Worm (Caenorhabditis elegans) whole organism, late embryonic: Measurements from ENCODE around the gene C45G9.9.

Source experiments
- C08G9.2 ChIP-seq: sonication (generic microtip); optimal IDR thresholded peaks from 2 replicates; lab custom pipeline; 2016; ENCODE audit warnings: mild to moderate bottlenecking, missing genetic modification characterization, moderate library complexity, missing compliant biosample characterization
- C38D4.7 ChIP-seq: fragments of 200-800 bp; sonication (Bioruptor generic); optimal IDR thresholded peaks from 2 replicates; lab custom pipeline; 2018; ENCODE audit warnings: mild to moderate bottlenecking, missing genetic modification characterization, moderate library complexity, missing compliant biosample characterization
- F13H6.1 ChIP-seq: sonication (generic microtip); optimal IDR thresholded peaks from 2 replicates; lab custom pipeline; 2016; ENCODE audit warnings: missing genetic modification characterization, missing compliant biosample characterization
- K09A11.1 ChIP-seq: sonication (generic microtip); optimal IDR thresholded peaks from 2 replicates; lab custom pipeline; 2017; ENCODE audit warnings: antibody characterized with exemption, mild to moderate bottlenecking, missing genetic modification characterization, missing compliant biosample characterization; ENCODE audit not compliant: insufficient read depth
- ahr-1 ChIP-seq: sonication (generic microtip); optimal IDR thresholded peaks from 2 replicates; lab custom pipeline; 2016; ENCODE audit warnings: missing genetic modification characterization, missing compliant biosample characterization
- ceh-14 ChIP-seq: sonication (generic microtip); optimal IDR thresholded peaks from 2 replicates; lab custom pipeline; 2016; ENCODE audit warnings: missing genotype, missing genetic modification characterization, missing compliant biosample characterization
- ceh-18 ChIP-seq: sonication (generic microtip); optimal IDR thresholded peaks from 2 replicates; lab custom pipeline; 2016; ENCODE audit warnings: missing genetic modification characterization, missing compliant biosample characterization
- ceh-19 ChIP-seq: fragments of 200-800 bp; sonication (Bioruptor generic); optimal IDR thresholded peaks from 2 replicates; lab custom pipeline; 2018; ENCODE audit warnings: mild to moderate bottlenecking, missing genetic modification characterization, missing compliant biosample characterization
- ceh-2 ChIP-seq: sonication (generic microtip); optimal IDR thresholded peaks from 2 replicates; lab custom pipeline; 2016; ENCODE audit warnings: missing genotype, missing genetic modification characterization, missing compliant biosample characterization
- ceh-24 ChIP-seq: sonication (generic microtip); optimal IDR thresholded peaks from 2 replicates; lab custom pipeline; 2016; ENCODE audit warnings: mild to moderate bottlenecking, missing genetic modification characterization, missing compliant biosample characterization
- ceh-34 ChIP-seq: sonication (generic microtip); optimal IDR thresholded peaks from 2 replicates; lab custom pipeline; 2016; ENCODE audit warnings: mild to moderate bottlenecking, missing genetic modification characterization, missing compliant biosample characterization
- ceh-45 ChIP-seq: fragments of 200-800 bp; sonication (Bioruptor generic); IDR thresholded peaks from 2 replicates; pipeline ENCODE4 v1.3.6; 2022; ENCODE audit warnings: missing genetic modification reagents, missing genetic modification characterization, missing compliant biosample characterization
- ceh-6 ChIP-seq: fragments of 200-800 bp; sonication (Bioruptor generic); optimal IDR thresholded peaks from 2 replicates; lab custom pipeline; 2018; ENCODE audit warnings: mild to moderate bottlenecking, missing genetic modification characterization, missing compliant biosample characterization
- ceh-9 ChIP-seq: sonication (generic microtip); optimal IDR thresholded peaks from 2 replicates; lab custom pipeline; 2016; ENCODE audit warnings: mild to moderate bottlenecking, missing genetic modification characterization, inconsistent platforms, missing compliant biosample characterization
- dmd-4 ChIP-seq: sonication (generic microtip); optimal IDR thresholded peaks from 2 replicates; lab custom pipeline; 2016; ENCODE audit warnings: borderline replicate concordance, missing genetic modification characterization, missing compliant biosample characterization
- elt-4 ChIP-seq: sonication (generic microtip); optimal IDR thresholded peaks from 2 replicates; lab custom pipeline; 2016; ENCODE audit warnings: missing genetic modification characterization, missing compliant biosample characterization
- eyg-1 ChIP-seq: sonication (generic microtip); optimal IDR thresholded peaks from 2 replicates; lab custom pipeline; 2016; ENCODE audit warnings: missing genotype, missing genetic modification characterization, missing compliant biosample characterization
- fkh-10 ChIP-seq: fragments of 150-350 bp; optimal IDR thresholded peaks from 2 replicates; lab custom pipeline; 2014; ENCODE audit warnings: missing biosample characterization, missing genetic modification reagents, missing genetic modification characterization
- gmeb-2 ChIP-seq: sonication (generic microtip); optimal IDR thresholded peaks from 2 replicates; lab custom pipeline; 2016; ENCODE audit warnings: missing genetic modification characterization, inconsistent platforms, missing compliant biosample characterization
- hlh-15 ChIP-seq: sonication (generic microtip); optimal IDR thresholded peaks from 2 replicates; lab custom pipeline; 2016; ENCODE audit warnings: missing genetic modification characterization, missing compliant biosample characterization
- hlh-30 ChIP-seq: sonication (generic microtip); optimal IDR thresholded peaks from 2 replicates; lab custom pipeline; 2017; ENCODE audit warnings: antibody characterized with exemption, missing genetic modification characterization, missing compliant biosample characterization; ENCODE audit not compliant: insufficient read depth
- hlh-8 ChIP-seq: sonication (generic microtip); optimal IDR thresholded peaks from 2 replicates; lab custom pipeline; 2016; ENCODE audit warnings: missing genotype, missing genetic modification characterization, missing compliant biosample characterization
- lin-11 ChIP-seq: fragments of 200-800 bp; sonication (Bioruptor generic); optimal IDR thresholded peaks from 2 replicates; lab custom pipeline; 2018; ENCODE audit warnings: mild to moderate bottlenecking, missing genetic modification characterization, missing compliant biosample characterization
- nhr-232 ChIP-seq: sonication (generic microtip); optimal IDR thresholded peaks from 2 replicates; lab custom pipeline; 2016; ENCODE audit warnings: missing genetic modification characterization, missing compliant biosample characterization
- npax-4 ChIP-seq: sonication (generic microtip); optimal IDR thresholded peaks from 2 replicates; lab custom pipeline; 2016; ENCODE audit warnings: missing genetic modification characterization, missing compliant biosample characterization
- pag-3 ChIP-seq: sonication (generic microtip); optimal IDR thresholded peaks from 2 replicates; lab custom pipeline; 2016; ENCODE audit warnings: missing compliant biosample characterization, missing genetic modification characterization, borderline replicate concordance
- pat-9 ChIP-seq: fragments of 200-800 bp; sonication (Bioruptor generic); optimal IDR thresholded peaks from 2 replicates; lab custom pipeline; 2018; ENCODE audit warnings: mild to moderate bottlenecking, missing genetic modification characterization, moderate library complexity, missing compliant biosample characterization
- pha-4 ChIP-seq: fragments of 150-350 bp; optimal IDR thresholded peaks from 2 replicates; lab custom pipeline; 2018; ENCODE audit warnings: missing biosample characterization, missing genetic modification reagents, missing genetic modification characterization
- ref-2 ChIP-seq: sonication (generic microtip); optimal IDR thresholded peaks from 2 replicates; lab custom pipeline; 2016; ENCODE audit warnings: missing genetic modification characterization, missing compliant biosample characterization
- sdc-2 ChIP-seq: sonication (generic microtip); optimal IDR thresholded peaks from 2 replicates; lab custom pipeline; 2016; ENCODE audit warnings: missing genotype, missing genetic modification characterization, missing compliant biosample characterization
- tbx-2 ChIP-seq: sonication (generic microtip); optimal IDR thresholded peaks from 2 replicates; lab custom pipeline; 2016; ENCODE audit warnings: missing genetic modification characterization, missing compliant biosample characterization
- ztf-16 ChIP-seq: sonication (generic microtip); optimal IDR thresholded peaks from 2 replicates; lab custom pipeline; 2017; ENCODE audit warnings: missing genetic modification characterization, missing compliant biosample characterization

Gene C45G9.9

ce11 chrIII:5031375-5031836 lies 24.2 kb downstream of the C45G9.9 start (continued):
- TF ChIP-seq npax-4 (tag; lab: Kevin White, UChicago) (peak; percentile 57), lin-11 (tag; lab: Kevin White, UChicago) (peak; percentile 77), ceh-24 (tag; lab: Kevin White, UChicago) (peak; percentile 87), ztf-16 (peak; percentile 86), hlh-8 (tag; lab: Kevin White, UChicago) (peak; percentile 52), ceh-6 (GFP tag; lab: Kevin White, UChicago) (peak; percentile 84), sdc-2 (tag; lab: Kevin White, UChicago) (peak; percentile 82), nhr-232 (tag; lab: Kevin White, UChicago) (peak; percentile 81), gmeb-2 (tag; lab: Kevin White, UChicago) (peak; percentile 67), ref-2 (tag; lab: Kevin White, UChicago) (peak; percentile 91), ceh-2 (peak; percentile 72), dmd-4 (tag; lab: Kevin White, UChicago) (peak; percentile 92), ceh-45 (GFP tag; lab: Robert Waterston, UW) (peak; percentile 87), C08G9.2 (tag; lab: Kevin White, UChicago) (peak; percentile 86), ceh-34 (tag; lab: Kevin White, UChicago) (peak; percentile 96), eyg-1 (tag; lab: Kevin White, UChicago) (peak; percentile 80), C38D4.7 (GFP tag; lab: Kevin White, UChicago) (peak; percentile 78), ceh-18 (peak; percentile 92), hlh-30 (peak; percentile 47)

ce11 chrIII:5030629-5031028 lies 25.0 kb downstream of the C45G9.9 start, which contains the start of gene klp-6:
Gene klp-6, plus strand, starts transcription at chrIII:5030929.
- TF ChIP-seq lin-11 (tag; lab: Kevin White, UChicago) = no peak
- no peak for TF ChIP-seq C08G9.2 (tag; lab: Kevin White, UChicago)
- no peak for TF ChIP-seq K09A11.1 (tag; lab: Kevin White, UChicago)
- TF ChIP-seq ceh-19 (GFP tag; lab: Kevin White, UChicago) = no peak
- no peak for TF ChIP-seq ref-2 (tag; lab: Kevin White, UChicago)
- no peak for TF ChIP-seq F13H6.1 (tag; lab: Kevin White, UChicago)
- TF ChIP-seq tbx-2 (tag; lab: Kevin White, UChicago) = no peak
- no peak for TF ChIP-seq npax-4 (tag; lab: Kevin White, UChicago)
- TF ChIP-seq fkh-10 (GFP tag; lab: Kevin White, UChicago) = no peak
- no peak for TF ChIP-seq elt-4 (tag; lab: Kevin White, UChicago)

- TF ChIP-seq ceh-14 (no peak), ahr-1 (tag; lab: Kevin White, UChicago) (no peak), pat-9 (tag; lab: Kevin White, UChicago) (no peak), ceh-2 (no peak), pha-4 (no peak), lin-11 (tag; lab: Kevin White, UChicago) (no peak), eyg-1 (tag; lab: Kevin White, UChicago) (no peak), ceh-9 (tag; lab: Kevin White, UChicago) (no peak), hlh-15 (tag; lab: Kevin White, UChicago) (no peak), dmd-4 (tag; lab: Kevin White, UChicago) (no peak)
Observed at ce11 chrIII:5027219-5027618, 28.4 kb downstream of the C45G9.9 start.

ce11 chrIII:5026366-5026765 lies 29.2 kb downstream of the C45G9.9 start:
- TF ChIP-seq pha-4 = no peak
- TF ChIP-seq ceh-2 = no peak
- TF ChIP-seq K09A11.1 (tag; lab: Kevin White, UChicago) = no peak
- TF ChIP-seq nhr-232 (tag; lab: Kevin White, UChicago) = no peak
- TF ChIP-seq pag-3 (tag; lab: Kevin White, UChicago) = no peak
- TF ChIP-seq, all 69 proteins: peak for 0
